Fruit fly (Drosophila melanogaster) whole organism, prepupa: ENCODE measurements around the gene LysE.

Source experiments
- Blimp-1 ChIP-seq: fragments of 200-800 bp; sonication (Bioruptor generic); optimal IDR thresholded peaks from 3 replicates; lab custom pipeline; 2017; ENCODE audit warnings: missing biosample characterization, missing genetic modification characterization, mild to moderate bottlenecking, moderate library complexity, missing genetic modification reagents
- CG10631 ChIP-seq: fragments of 200-800 bp; sonication (Bioruptor generic); optimal IDR thresholded peaks from 2 replicates; lab custom pipeline; 2016; ENCODE audit warnings: missing biosample characterization, missing genetic modification characterization
- CG10669 ChIP-seq: fragments of 200-800 bp; sonication (Bioruptor generic); optimal IDR thresholded peaks from 3 replicates; lab custom pipeline; 2018; ENCODE audit warnings: missing biosample characterization, mild to moderate bottlenecking, missing genetic modification characterization, moderate library complexity
- CG11294 ChIP-seq: fragments of 200-800 bp; sonication (Bioruptor generic); IDR thresholded peaks from 2 replicates; pipeline ENCODE4 v1.3.6; 2022; ENCODE audit warnings: missing biosample characterization, missing genetic modification characterization
- CG11762 ChIP-seq: fragments of 200-800 bp; sonication (Bioruptor generic); optimal IDR thresholded peaks from 3 replicates; lab custom pipeline; 2016; ENCODE audit warnings: missing biosample characterization, missing genetic modification characterization; ENCODE audit not compliant: insufficient read depth
- CG16779 ChIP-seq: fragments of 200-800 bp; sonication (Bioruptor generic); optimal IDR thresholded peaks from 3 replicates; lab custom pipeline; 2017; ENCODE audit warnings: missing biosample characterization, mild to moderate bottlenecking, missing genetic modification characterization
- CG3032 ChIP-seq: fragments of 200-800 bp; optimal IDR thresholded peaks from 2 replicates; lab custom pipeline; 2019; ENCODE audit warnings: missing biosample characterization, mild to moderate bottlenecking, missing genetic modification characterization, moderate library complexity
- CG31627 ChIP-seq: fragments of 200-800 bp; sonication (Bioruptor generic); optimal IDR thresholded peaks from 3 replicates; lab custom pipeline; 2016; ENCODE audit warnings: missing biosample characterization, missing genetic modification characterization
- CG34406 ChIP-seq: fragments of 200-800 bp; sonication (Bioruptor generic); optimal IDR thresholded peaks from 3 replicates; lab custom pipeline; 2016; ENCODE audit warnings: missing biosample characterization, missing genetic modification characterization
- CG3919 ChIP-seq: fragments of 200-800 bp; sonication (Bioruptor generic); optimal IDR thresholded peaks from 3 replicates; lab custom pipeline; 2016; ENCODE audit warnings: missing biosample characterization, missing genetic modification characterization
- CG6163 ChIP-seq: fragments of 200-800 bp; sonication (Bioruptor generic); IDR thresholded peaks from 3 replicates; pipeline ENCODE4 v1.3.6; 2022; ENCODE audit warnings: missing biosample characterization, missing genetic modification characterization
- CG6276 ChIP-seq: fragments of 200-800 bp; sonication (Bioruptor generic); optimal IDR thresholded peaks from 2 replicates; lab custom pipeline; 2017; ENCODE audit warnings: missing biosample characterization, mild to moderate bottlenecking, missing genetic modification characterization
- CG6808 ChIP-seq: fragments of 200-800 bp; sonication (Bioruptor generic); optimal IDR thresholded peaks from 3 replicates; lab custom pipeline; 2017; ENCODE audit warnings: missing biosample characterization, missing genetic modification characterization, mild to moderate bottlenecking, moderate library complexity, missing genetic modification reagents
- CG6854 ChIP-seq: fragments of 200-800 bp; sonication (Bioruptor generic); optimal IDR thresholded peaks from 2 replicates; lab custom pipeline; 2017; ENCODE audit warnings: missing biosample characterization, mild to moderate bottlenecking, missing genetic modification characterization
- CG8319 ChIP-seq: fragments of 200-800 bp; sonication (Bioruptor generic); optimal IDR thresholded peaks from 3 replicates; lab custom pipeline; 2016; ENCODE audit warnings: missing biosample characterization, missing genetic modification characterization
- CG9139 ChIP-seq: fragments of 200-800 bp; sonication (Bioruptor generic); optimal IDR thresholded peaks from 3 replicates; lab custom pipeline; 2017; ENCODE audit warnings: missing biosample characterization, mild to moderate bottlenecking, missing genetic modification characterization
- Eip75B ChIP-seq: fragments of 200-800 bp; sonication (Bioruptor generic); optimal IDR thresholded peaks from 3 replicates; lab custom pipeline; 2016; ENCODE audit warnings: missing biosample characterization, missing genetic modification characterization
- Eip78C ChIP-seq: fragments of 200-800 bp; sonication (Bioruptor generic); peaks from one replicate; lab custom pipeline; 2016; ENCODE audit warnings: missing biosample characterization, missing genetic modification characterization
- Eip93F ChIP-seq: fragments of 200-800 bp; sonication (Bioruptor generic); optimal IDR thresholded peaks from 2 replicates; lab custom pipeline; 2016; ENCODE audit warnings: missing biosample characterization, mild to moderate bottlenecking, missing genetic modification characterization
- Hr38 ChIP-seq: sonication (Bioruptor generic); optimal IDR thresholded peaks from 2 replicates; lab custom pipeline; 2016; ENCODE audit warnings: missing biosample characterization, missing genetic modification characterization
- Hr4 ChIP-seq: fragments of 200-800 bp; sonication (Bioruptor generic); optimal IDR thresholded peaks from 3 replicates; lab custom pipeline; 2016; ENCODE audit warnings: missing biosample characterization, missing genetic modification characterization
- Met ChIP-seq: fragments of 200-800 bp; sonication (Bioruptor generic); optimal IDR thresholded peaks from 3 replicates; lab custom pipeline; 2016; ENCODE audit warnings: missing biosample characterization, missing genetic modification characterization
- Smox ChIP-seq: fragments of 200-800 bp; sonication (Bioruptor generic); optimal IDR thresholded peaks from 3 replicates; lab custom pipeline; 2016; ENCODE audit warnings: missing biosample characterization, missing genetic modification characterization
- Sox15 ChIP-seq: fragments of 200-800 bp; sonication (Bioruptor generic); optimal IDR thresholded peaks from 3 replicates; lab custom pipeline; 2016; ENCODE audit warnings: missing biosample characterization, missing genetic modification characterization
- achi ChIP-seq: fragments of 200-800 bp; sonication (Bioruptor generic); optimal IDR thresholded peaks from 3 replicates; lab custom pipeline; 2016; ENCODE audit warnings: missing biosample characterization, missing genetic modification characterization
- acj6 ChIP-seq: fragments of 200-800 bp; sonication (Bioruptor generic); optimal IDR thresholded peaks from 3 replicates; lab custom pipeline; 2016; ENCODE audit warnings: missing biosample characterization, missing genetic modification characterization
- dsx ChIP-seq: fragments of 200-800 bp; optimal IDR thresholded peaks from 3 replicates; lab custom pipeline; 2019; ENCODE audit warnings: missing biosample characterization, mild to moderate bottlenecking, missing genetic modification characterization, moderate library complexity; ENCODE audit not compliant: poor library complexity, severe bottlenecking
- eg ChIP-seq: fragments of 200-800 bp; sonication (Bioruptor generic); IDR thresholded peaks from 3 replicates; pipeline ENCODE4 v1.3.6; 2022; ENCODE audit warnings: missing biosample characterization, missing genetic modification characterization
- esn ChIP-seq: fragments of 200-800 bp; sonication (Bioruptor generic); optimal IDR thresholded peaks from 2 replicates; lab custom pipeline; 2016; ENCODE audit warnings: missing biosample characterization, mild to moderate bottlenecking, missing genetic modification characterization, moderate library complexity
- fd59A ChIP-seq: fragments of 200-800 bp; sonication (Bioruptor generic); optimal IDR thresholded peaks from 2 replicates; lab custom pipeline; 2017; ENCODE audit warnings: missing biosample characterization, mild to moderate bottlenecking, missing genetic modification characterization, missing genetic modification reagents
- fd85E ChIP-seq: fragments of 200-800 bp; sonication (Bioruptor generic); optimal IDR thresholded peaks from 3 replicates; lab custom pipeline; 2016; ENCODE audit warnings: missing biosample characterization, missing genetic modification characterization
- fkh ChIP-seq: fragments of 200-800 bp; sonication (Bioruptor generic); optimal IDR thresholded peaks from 3 replicates; lab custom pipeline; 2017; ENCODE audit warnings: missing biosample characterization, mild to moderate bottlenecking, missing genetic modification characterization, moderate library complexity
- lz ChIP-seq: fragments of 200-800 bp; sonication (Bioruptor generic); optimal IDR thresholded peaks from 3 replicates; lab custom pipeline; 2016; ENCODE audit warnings: missing biosample characterization, missing genetic modification characterization
- net ChIP-seq: fragments of 200-800 bp; sonication (Bioruptor generic); optimal IDR thresholded peaks from 3 replicates; lab custom pipeline; 2016; ENCODE audit warnings: missing biosample characterization, missing genetic modification characterization
- pdm3 ChIP-seq: fragments of 200-800 bp; sonication (Bioruptor generic); optimal IDR thresholded peaks from 3 replicates; lab custom pipeline; 2016; ENCODE audit warnings: missing biosample characterization, missing genetic modification characterization
- salr ChIP-seq, 2 experiments: fragments of 200-800 bp; sonication (Bioruptor generic); optimal IDR thresholded peaks; 3 replicates each; lab custom pipeline; 2016 to 2018; ENCODE audit warnings: missing biosample characterization in 2 of 2, missing genetic modification characterization in 2 of 2, mild to moderate bottlenecking in 1 of 2
- spab ChIP-seq: fragments of 200-800 bp; sonication (Bioruptor generic); optimal IDR thresholded peaks from 2 replicates; lab custom pipeline; 2017; ENCODE audit warnings: missing biosample characterization, mild to moderate bottlenecking, missing genetic modification characterization, missing genetic modification reagents
- ss ChIP-seq, 2 experiments: fragments of 200-800 bp; sonication (Bioruptor generic); optimal IDR thresholded peaks; 2 replicates in 1 of 2; 3 replicates in 1 of 2; lab custom pipeline; 2017 to 2018; ENCODE audit warnings: mild to moderate bottlenecking in 2 of 2, missing biosample characterization in 2 of 2, missing genetic modification characterization in 2 of 2, moderate library complexity in 1 of 2
- svp ChIP-seq: fragments of 200-800 bp; sonication (Bioruptor generic); peaks from one replicate; lab custom pipeline; 2016; ENCODE audit warnings: missing biosample characterization, missing genetic modification characterization
- vri ChIP-seq: fragments of 200-800 bp; sonication (Bioruptor generic); optimal IDR thresholded peaks from 3 replicates; lab custom pipeline; 2016; ENCODE audit warnings: missing biosample characterization, mild to moderate bottlenecking, missing genetic modification characterization

LysE gene

DNA sequence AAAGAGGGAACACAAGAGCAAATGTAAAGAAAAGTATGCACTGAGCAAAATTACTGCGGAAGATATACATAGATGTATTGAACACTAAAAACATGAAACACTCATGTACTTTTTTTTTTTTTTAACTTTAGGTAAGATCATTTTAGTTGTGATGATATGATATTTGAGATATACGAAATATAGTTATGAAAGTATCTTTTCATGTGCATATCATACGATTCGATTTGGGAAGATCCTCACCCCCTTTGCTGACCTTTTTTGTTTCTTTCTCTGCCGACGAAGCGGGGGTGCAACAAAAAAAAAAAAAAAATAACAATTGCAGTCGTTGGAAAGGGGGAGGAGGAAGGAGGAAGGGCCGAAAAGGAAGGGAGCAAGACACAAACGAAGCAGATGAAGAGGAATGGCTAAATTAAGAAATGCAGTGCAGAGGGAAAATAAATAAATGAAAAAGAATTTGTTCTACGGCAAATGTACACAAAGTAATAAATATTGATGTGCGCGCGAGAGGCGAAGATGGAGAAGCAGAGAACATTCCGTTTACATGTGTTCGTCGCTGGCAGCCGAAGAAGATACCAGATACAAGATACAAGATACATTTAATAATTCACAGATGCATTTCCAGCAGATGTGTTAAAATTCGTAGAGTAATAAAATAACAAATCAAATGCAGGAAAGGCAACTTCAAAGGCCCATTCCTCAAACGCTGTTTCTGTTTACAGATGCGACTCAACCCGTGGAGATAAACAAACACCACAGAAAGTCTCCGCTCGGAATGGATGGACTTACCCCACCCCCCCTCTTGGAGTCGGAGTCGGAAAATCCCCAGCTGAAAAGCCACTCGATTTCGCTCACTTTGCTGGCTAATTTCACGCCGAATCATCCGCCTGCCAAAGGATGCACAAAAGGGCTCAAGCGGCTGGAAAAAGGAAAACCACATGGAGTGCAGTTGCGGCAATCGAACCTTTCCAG, 45.4 kb upstream of the LysE start (continued):
- TF ChIP-seq Met (GFP tag; lab: Kevin White, UChicago) (peak; percentile 47), CG34406 (GFP tag; lab: Kevin White, UChicago) (peak; percentile 23), CG9139 (GFP tag; lab: Kevin White, UChicago) (no peak), CG11762 (GFP tag; lab: Kevin White, UChicago) (no peak), CG10631 (GFP tag; lab: Kevin White, UChicago) (peak; percentile 45), CG8319 (GFP tag; lab: Kevin White, UChicago) (no peak), Eip75B (peak; percentile 71), acj6 (GFP tag; lab: Kevin White, UChicago) (peak; percentile 39), esn (peak; percentile 51), fd59A (GFP tag; lab: Kevin White, UChicago) (peak; percentile 22), lz (peak; percentile 25), fd85E (GFP tag; lab: Kevin White, UChicago) (no peak), achi (GFP tag; lab: Kevin White, UChicago) (peak; percentile 45), dsx (GFP tag; lab: Kevin White, UChicago) (peak; percentile 75), CG6854 (GFP tag; lab: Kevin White, UChicago) (no peak), Hr38 (GFP tag; lab: Kevin White, UChicago) (no peak), svp (GFP tag; lab: Kevin White, UChicago) (peak; percentile 60), CG11294 (GFP tag; lab: Robert Waterston, UW) (no peak), spab (peak; percentile 27), Smox (no peak), CG31627 (GFP tag; lab: Kevin White, UChicago) (peak; percentile 43), CG6808 (GFP tag; lab: Kevin White, UChicago) (peak; percentile 15), ss (GFP tag; optimal IDR thresholded peaks at IDR 0.05; lab: Kevin White, UChicago) (peak; percentile 18 to 31), Eip93F (no peak), salr (GFP tag; optimal IDR thresholded peaks at IDR 0.05; lab: Kevin White, UChicago) (no peak)
- TF ChIP-seq, all 60 proteins: peak for 37

DNA sequence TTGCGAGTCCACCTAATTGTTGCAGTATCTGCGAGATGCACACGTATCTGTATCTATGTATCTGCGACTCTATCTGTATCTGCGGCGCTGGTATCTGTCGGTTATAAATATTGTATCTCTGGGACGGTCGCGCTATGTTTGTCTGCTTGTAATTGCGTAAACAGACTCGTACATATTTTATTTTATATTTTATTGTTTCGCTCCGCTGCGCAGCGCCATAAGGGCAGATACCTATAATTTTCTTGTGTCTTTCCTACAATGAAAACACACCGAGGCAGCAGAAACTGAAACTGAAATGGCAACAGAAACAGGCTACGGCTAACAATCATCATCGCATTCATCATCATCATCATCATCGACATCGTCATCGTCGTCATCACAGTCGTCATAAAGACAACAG, 44.2 kb upstream of the LysE start:
- TF ChIP-seq svp (GFP tag; lab: Kevin White, UChicago) = peak; percentile 15
- no peak for TF ChIP-seq Eip93F
- peak; percentile 52 for TF ChIP-seq fkh (GFP tag; lab: Kevin White, UChicago)
- TF ChIP-seq spab = no peak
- TF ChIP-seq ss (GFP tag; optimal IDR thresholded peaks at IDR 0.05; lab: Kevin White, UChicago) = no peak
- peak; percentile 48 for TF ChIP-seq Eip78C (GFP tag; lab: Kevin White, UChicago)
- no peak for TF ChIP-seq Hr4 (GFP tag; lab: Kevin White, UChicago)
- TF ChIP-seq esn = no peak
- peak; percentile 64 for TF ChIP-seq dsx (GFP tag; lab: Kevin White, UChicago)
- TF ChIP-seq, all 60 proteins: peak for 4

DNA sequence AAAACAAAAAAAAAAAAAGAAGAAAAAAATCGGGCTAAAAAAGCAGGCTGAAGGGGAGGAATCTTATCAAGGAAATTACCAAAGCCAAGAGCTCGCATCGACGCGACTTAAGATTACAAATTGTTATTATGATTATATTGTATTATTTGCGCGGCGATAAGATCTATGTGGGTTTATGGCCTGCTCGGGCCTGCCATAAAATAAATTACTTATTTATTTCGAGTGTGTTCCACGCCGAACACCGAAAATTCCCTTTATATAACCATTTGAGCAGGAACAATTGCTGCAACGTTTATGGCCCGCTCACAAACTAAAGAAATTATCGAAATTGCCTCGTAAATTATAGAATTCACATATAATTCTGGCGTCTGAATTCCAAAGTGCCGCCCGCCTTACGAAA, 43.0 kb upstream of the LysE start:
- TF ChIP-seq ss (GFP tag; optimal IDR thresholded peaks at IDR 0.05; lab: Kevin White, UChicago) = no peak
- TF ChIP-seq CG10669 (GFP tag; lab: Kevin White, UChicago) = no peak
- TF ChIP-seq svp (GFP tag; lab: Kevin White, UChicago) = peak; percentile 61
- TF ChIP-seq vri = peak; percentile 31
- no peak for TF ChIP-seq fd59A (GFP tag; lab: Kevin White, UChicago)
- peak; percentile 11 for TF ChIP-seq fkh (GFP tag; lab: Kevin White, UChicago)

DNA sequence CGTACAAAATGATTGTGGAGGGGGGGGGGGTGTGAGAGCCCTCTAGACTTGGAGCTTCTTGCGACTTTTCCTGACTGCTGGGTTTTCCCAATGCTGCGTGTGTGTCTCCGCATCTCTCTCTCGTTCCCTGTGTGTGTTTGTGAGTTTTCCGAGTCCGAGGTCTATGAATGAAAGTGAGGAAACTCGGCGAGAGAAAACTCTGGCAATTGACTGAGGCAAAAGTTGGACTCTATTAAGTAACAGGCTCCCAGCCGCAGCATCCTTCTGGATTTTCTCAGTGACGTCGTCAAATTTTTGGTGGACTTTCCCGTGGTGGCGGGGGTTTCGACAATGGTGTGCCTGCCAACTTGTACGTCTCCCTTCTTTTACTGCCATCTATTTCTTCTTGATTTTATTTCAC, 42.0 kb upstream of the LysE start:
- TF ChIP-seq eg (GFP tag; lab: Robert Waterston, UW) (no peak), CG3919 (no peak), Sox15 (no peak), esn (no peak), CG3032 (tag; lab: Kevin White, UChicago) (no peak), Blimp-1 (GFP tag; lab: Kevin White, UChicago) (no peak), acj6 (GFP tag; lab: Kevin White, UChicago) (no peak), Eip93F (no peak), CG6163 (GFP tag; lab: Robert Waterston, UW) (no peak), Smox (no peak), net (GFP tag; lab: Kevin White, UChicago) (no peak), CG16779 (tag; lab: Kevin White, UChicago) (no peak), CG6276 (GFP tag; lab: Kevin White, UChicago) (no peak), pdm3 (GFP tag; lab: Kevin White, UChicago) (no peak), CG10631 (GFP tag; lab: Kevin White, UChicago) (no peak), Hr38 (GFP tag; lab: Kevin White, UChicago) (no peak)
- TF ChIP-seq, all 60 proteins: peak for 0
